Worm (Caenorhabditis elegans) whole organism, L3 larva: ENCODE measurements around the gene srv-22.
A peak's percentile ranks its signal among the peaks of the same experiment; 100 is the strongest.

Source experiments
- R02D3.7 ChIP-seq: fragments of 150-350 bp; optimal IDR thresholded peaks from 2 replicates; lab custom pipeline; 2014; ENCODE audit warnings: missing biosample characterization, missing genetic modification characterization
- ZK546.5 ChIP-seq: sonication (generic microtip); optimal IDR thresholded peaks from 2 replicates; lab custom pipeline; 2017; ENCODE audit warnings: missing biosample characterization, missing genetic modification characterization
- aly-2 ChIP-seq: fragments of 150-350 bp; optimal IDR thresholded peaks from 2 replicates; lab custom pipeline; 2014; ENCODE audit warnings: missing biosample characterization, missing genetic modification characterization
- ama-1 ChIP-seq: fragments of 150-350 bp; optimal IDR thresholded peaks from 2 replicates; lab custom pipeline; 2018
- ceh-82 ChIP-seq: fragments of 150-350 bp; optimal IDR thresholded peaks from 2 replicates; lab custom pipeline; 2014; ENCODE audit warnings: missing biosample characterization, missing genetic modification characterization
- ceh-9 ChIP-seq: sonication (generic microtip); optimal IDR thresholded peaks from 2 replicates; lab custom pipeline; 2018; ENCODE audit warnings: missing biosample characterization, missing genetic modification characterization
- daf-12 ChIP-seq: fragments of 150-350 bp; optimal IDR thresholded peaks from 2 replicates; lab custom pipeline; 2014; ENCODE audit warnings: missing biosample characterization, missing genetic modification reagents, missing genetic modification characterization
- egl-5 ChIP-seq: fragments of 150-350 bp; optimal IDR thresholded peaks from 2 replicates; lab custom pipeline; 2017; ENCODE audit warnings: missing biosample characterization, missing genetic modification reagents, missing genetic modification characterization, inconsistent platforms
- elt-2 ChIP-seq: sonication (generic microtip); optimal IDR thresholded peaks from 2 replicates; lab custom pipeline; 2016; ENCODE audit warnings: missing genetic modification reagents, mild to moderate bottlenecking, missing genetic modification characterization, missing compliant biosample characterization
- elt-3 ChIP-seq, 3 experiments: fragments of 150-350 bp in 1 of 3; sonication (generic microtip) in 2 of 3; optimal IDR thresholded peaks; 2 replicates in 2 of 3; 4 replicates in 1 of 3; lab custom pipeline; 2014 to 2017; ENCODE audit warnings: missing biosample characterization in 3 of 3, missing genetic modification characterization in 3 of 3
- eor-1 ChIP-seq, 2 experiments: fragments of 150-350 bp; optimal IDR thresholded peaks; 2 replicates each; lab custom pipeline; 2014 to 2018; ENCODE audit warnings: missing biosample characterization in 2 of 2, missing genetic modification characterization in 2 of 2
- fkh-10 ChIP-seq: sonication (generic microtip); optimal IDR thresholded peaks from 2 replicates; lab custom pipeline; 2017; ENCODE audit warnings: missing biosample characterization, missing genetic modification reagents, missing genetic modification characterization
- fkh-2 ChIP-seq: fragments of 150-350 bp; optimal IDR thresholded peaks from 2 replicates; lab custom pipeline; 2014; ENCODE audit warnings: missing biosample characterization, missing genetic modification reagents, missing genetic modification characterization
- hmg-11 ChIP-seq: sonication (generic microtip); optimal IDR thresholded peaks from 2 replicates; lab custom pipeline; 2016; ENCODE audit warnings: missing genetic modification characterization, missing compliant biosample characterization
- jun-1 ChIP-seq: fragments of 150-350 bp; optimal IDR thresholded peaks from 2 replicates; lab custom pipeline; 2014; ENCODE audit warnings: missing biosample characterization, missing genetic modification reagents, missing genetic modification characterization
- lin-39 ChIP-seq: fragments of 150-350 bp; optimal IDR thresholded peaks from 2 replicates; lab custom pipeline; 2018; ENCODE audit warnings: missing biosample characterization, missing genetic modification reagents, missing genetic modification characterization
- lsy-12 ChIP-seq: sonication (generic microtip); optimal IDR thresholded peaks from 2 replicates; lab custom pipeline; 2016; ENCODE audit warnings: mild to moderate bottlenecking, missing genetic modification characterization, missing compliant biosample characterization
- mdl-1 ChIP-seq: fragments of 150-350 bp; optimal IDR thresholded peaks from 2 replicates; lab custom pipeline; 2014; ENCODE audit warnings: missing biosample characterization, missing genetic modification characterization
- nfya-1 ChIP-seq: sonication (generic microtip); optimal IDR thresholded peaks from 2 replicates; lab custom pipeline; 2017; ENCODE audit warnings: missing genetic modification characterization, mild to moderate bottlenecking, missing compliant biosample characterization, antibody characterized with exemption, moderate library complexity; ENCODE audit not compliant: insufficient read depth
- nhr-11 ChIP-seq: fragments of 150-350 bp; optimal IDR thresholded peaks from 2 replicates; lab custom pipeline; 2014; ENCODE audit warnings: missing biosample characterization, missing genetic modification characterization
- nhr-12 ChIP-seq: fragments of 150-350 bp; optimal IDR thresholded peaks from 2 replicates; lab custom pipeline; 2014; ENCODE audit warnings: missing biosample characterization, missing genetic modification characterization
- nhr-23 ChIP-seq: fragments of 150-350 bp; optimal IDR thresholded peaks from 2 replicates; lab custom pipeline; 2014; ENCODE audit warnings: missing biosample characterization, missing genetic modification reagents, missing genetic modification characterization
- nhr-237 ChIP-seq: fragments of 150-350 bp; optimal IDR thresholded peaks from 2 replicates; lab custom pipeline; 2014; ENCODE audit warnings: missing biosample characterization, missing genetic modification characterization
- nhr-25 ChIP-seq: sonication (generic microtip); optimal IDR thresholded peaks from 2 replicates; lab custom pipeline; 2017; ENCODE audit warnings: missing biosample characterization, missing genetic modification characterization
- nhr-43 ChIP-seq: sonication (generic microtip); optimal IDR thresholded peaks from 2 replicates; lab custom pipeline; 2016; ENCODE audit warnings: mild to moderate bottlenecking, missing genetic modification characterization, missing compliant biosample characterization; ENCODE audit not compliant: poor library complexity, severe bottlenecking
- nhr-76 ChIP-seq: fragments of 150-350 bp; sonication (generic microtip); optimal IDR thresholded peaks from 5 replicates; lab custom pipeline; 2014; ENCODE audit warnings: missing biosample characterization, missing genetic modification characterization
- nhr-77 ChIP-seq: fragments of 150-350 bp; optimal IDR thresholded peaks from 2 replicates; lab custom pipeline; 2014; ENCODE audit warnings: missing biosample characterization, missing genetic modification characterization
- pha-4 ChIP-seq: fragments of 150-350 bp; optimal IDR thresholded peaks from 2 replicates; lab custom pipeline; 2014; ENCODE audit warnings: missing biosample characterization, missing genetic modification reagents, missing genetic modification characterization
- pqm-1 ChIP-seq: fragments of 150-350 bp; optimal IDR thresholded peaks from 2 replicates; lab custom pipeline; 2017; ENCODE audit warnings: missing biosample characterization, missing genetic modification characterization, inconsistent platforms
- sea-2 ChIP-seq: fragments of 150-350 bp; sonication (generic microtip); optimal IDR thresholded peaks from 4 replicates; lab custom pipeline; 2014; ENCODE audit warnings: missing biosample characterization, missing genetic modification reagents, missing genetic modification characterization
- skn-1 ChIP-seq: fragments of 150-350 bp; optimal IDR thresholded peaks from 2 replicates; lab custom pipeline; 2014; ENCODE audit warnings: missing biosample characterization, missing genetic modification characterization
- snpc-4 ChIP-seq: fragments of 150-350 bp; optimal IDR thresholded peaks from 2 replicates; lab custom pipeline; 2014; ENCODE audit warnings: missing biosample characterization, missing genetic modification characterization
- unc-62 ChIP-seq: fragments of 150-350 bp; sonication (generic microtip); optimal IDR thresholded peaks from 4 replicates; lab custom pipeline; 2014; ENCODE audit warnings: missing biosample characterization, missing genetic modification reagents, missing genetic modification characterization
- ztf-11 ChIP-seq: fragments of 150-350 bp; optimal IDR thresholded peaks from 2 replicates; lab custom pipeline; 2014; ENCODE audit warnings: missing biosample characterization, missing genetic modification characterization

Gene srv-22

ce11 chrIV:5860762-5861161 is 19.0 kb downstream of the srv-22 start:
- TF ChIP-seq nhr-25 (tag; lab: Kevin White, UChicago): no peak
- no peak for TF ChIP-seq nhr-12 (tag; lab: Kevin White, UChicago)
- TF ChIP-seq ZK546.5 (tag; lab: Kevin White, UChicago): no peak
- TF ChIP-seq, all 47 proteins: peak for 0

- no peak for TF ChIP-seq egl-5
These were observed 19.9 kb downstream of the srv-22 start, which contains the start of gene C06E7.4 for ce11 chrIV:5859876-5860275. TSS of gene C06E7.4 (minus strand) at chrIV:5859976.

ce11 chrIV:5858212-5858611 is 21.5 kb downstream of the srv-22 start:
- TF ChIP-seq nhr-76 (tag; lab: Kevin White, UChicago): no peak
- TF ChIP-seq ceh-82 (tag; lab: Kevin White, UChicago): no peak
- peak in 1 of 3 experiments; percentile 78 for TF ChIP-seq elt-3 (tag; optimal IDR thresholded peaks at IDR 0.05; lab: Kevin White, UChicago)
- peak; percentile 41 for TF ChIP-seq nhr-43 (tag; lab: Kevin White, UChicago)
- TF ChIP-seq lin-39 (tag; lab: Kevin White, UChicago): no peak
- no peak for TF ChIP-seq elt-2 (tag; lab: Kevin White, UChicago)
- TF ChIP-seq nhr-23 (tag; lab: Kevin White, UChicago): peak; percentile 72

- TF ChIP-seq sea-2 (GFP tag; lab: Kevin White, UChicago) (no peak), lin-39 (tag; lab: Kevin White, UChicago) (no peak), fkh-2 (no peak), nhr-12 (tag; lab: Kevin White, UChicago) (no peak), nhr-77 (tag; lab: Kevin White, UChicago) (no peak), daf-12 (tag; lab: Kevin White, UChicago) (no peak), mdl-1 (tag; lab: Kevin White, UChicago) (no peak), egl-5 (no peak), ztf-11 (tag; lab: Kevin White, UChicago) (no peak), fkh-10 (no peak), pha-4 (tag; lab: Kevin White, UChicago) (no peak), nhr-237 (no peak), aly-2 (tag; lab: Kevin White, UChicago) (no peak), snpc-4 (tag; lab: Kevin White, UChicago) (no peak)
These were observed 22.8 kb downstream of the srv-22 start for ce11 chrIV:5856975-5857374.

ce11 chrIV:5855608-5856007 is 24.1 kb downstream of the srv-22 start:
- TF ChIP-seq nhr-77 (tag; lab: Kevin White, UChicago) (no peak), fkh-10 (no peak), lsy-12 (tag; lab: Kevin White, UChicago) (no peak), nhr-23 (tag; lab: Kevin White, UChicago) (no peak), egl-5 (no peak), lin-39 (tag; lab: Kevin White, UChicago) (no peak), jun-1 (tag; lab: Kevin White, UChicago) (no peak), pqm-1 (tag; lab: Kevin White, UChicago) (no peak)

- TF ChIP-seq nhr-23 (tag; lab: Kevin White, UChicago): no peak
- TF ChIP-seq nhr-12 (tag; lab: Kevin White, UChicago): no peak
- no peak for TF ChIP-seq fkh-2
- TF ChIP-seq nhr-11 (tag; lab: Kevin White, UChicago): no peak
- no peak for TF ChIP-seq nfya-1 (tag; lab: Kevin White, UChicago)
- no peak for TF ChIP-seq jun-1 (tag; lab: Kevin White, UChicago)
- no peak for TF ChIP-seq ama-1 (lab: Kevin White, UChicago)
- TF ChIP-seq nhr-237: no peak
- no peak for TF ChIP-seq mdl-1 (tag; lab: Kevin White, UChicago)
- TF ChIP-seq pha-4 (tag; lab: Kevin White, UChicago): no peak
- TF ChIP-seq ceh-9: no peak
- TF ChIP-seq skn-1 (tag; lab: Kevin White, UChicago): no peak
- no peak for TF ChIP-seq R02D3.7 (tag; lab: Kevin White, UChicago)
- TF ChIP-seq eor-1 (tag; optimal IDR thresholded peaks at IDR 0.05; lab: Kevin White, UChicago): no peak
- TF ChIP-seq sea-2 (GFP tag; lab: Kevin White, UChicago): no peak
- TF ChIP-seq hmg-11 (tag; lab: Kevin White, UChicago): no peak
- no peak for TF ChIP-seq nhr-76 (tag; lab: Kevin White, UChicago)
- TF ChIP-seq unc-62 (GFP tag; lab: Kevin White, UChicago): no peak
- TF ChIP-seq snpc-4 (tag; lab: Kevin White, UChicago): no peak
- no peak for TF ChIP-seq elt-3 (tag; optimal IDR thresholded peaks at IDR 0.05; lab: Kevin White, UChicago)
These were observed 28.9 kb downstream of the srv-22 start for ce11 chrIV:5850765-5851377.
